Fruit fly (Drosophila melanogaster) whole organism, embryonic: ENCODE results near the gene Prp16.
A peak's percentile ranks its signal among the peaks of the same experiment; 100 is the strongest.

ENCODE experiments used
- Awh ChIP-seq: fragments of 200-800 bp; sonication (Bioruptor generic); IDR thresholded peaks from 2 replicates; pipeline ENCODE4, ENCODE4 v1.3.6; 2022; ENCODE audit warnings: missing biosample characterization, missing genetic modification characterization
- CG11085 ChIP-seq: fragments of 200-800 bp; sonication (Bioruptor generic); IDR thresholded peaks from 2 replicates; pipeline ENCODE4 v1.3.6; 2022; ENCODE audit warnings: missing biosample characterization, missing genetic modification characterization
- CG11456 ChIP-seq: fragments of 200-800 bp; sonication (Bioruptor generic); IDR thresholded peaks from 3 replicates; pipeline ENCODE4 v1.3.6; 2022; ENCODE audit warnings: missing biosample characterization, missing genetic modification characterization
- CG14965 ChIP-seq: fragments of 200-800 bp; sonication (Bioruptor generic); optimal IDR thresholded peaks from 2 replicates; lab custom pipeline; 2016; ENCODE audit warnings: missing biosample characterization, missing genetic modification characterization, borderline replicate concordance
- CG17361 ChIP-seq: fragments of 200-800 bp; sonication (Bioruptor generic); IDR thresholded peaks from 3 replicates; pipeline ENCODE4 v1.3.6; 2022; ENCODE audit warnings: missing biosample characterization, missing genetic modification characterization
- CG17612 ChIP-seq: fragments of 200-800 bp; sonication (Bioruptor generic); IDR thresholded peaks from 2 replicates; pipeline ENCODE4 v1.3.6; 2022; ENCODE audit warnings: missing biosample characterization, missing genetic modification characterization
- CG18764 ChIP-seq: fragments of 200-800 bp; sonication (Bioruptor generic); optimal IDR thresholded peaks from 3 replicates; lab custom pipeline; 2016; ENCODE audit warnings: missing biosample characterization, missing genetic modification characterization
- CG30403 ChIP-seq: fragments of 200-800 bp; sonication (Bioruptor generic); optimal IDR thresholded peaks from 3 replicates; lab custom pipeline; 2016; ENCODE audit warnings: missing biosample characterization, missing genetic modification characterization
- CG3163 ChIP-seq: fragments of 200-800 bp; sonication (Bioruptor generic); optimal IDR thresholded peaks from 3 replicates; lab custom pipeline; 2016; ENCODE audit warnings: missing biosample characterization, missing genetic modification characterization
- CG3838 ChIP-seq: fragments of 200-800 bp; sonication (Bioruptor generic); optimal IDR thresholded peaks from 3 replicates; lab custom pipeline; 2016; ENCODE audit warnings: missing biosample characterization, missing genetic modification characterization
- CG42726 ChIP-seq: fragments of 200-800 bp; sonication (Bioruptor generic); IDR thresholded peaks from 2 replicates; pipeline ENCODE4 v1.3.6; 2022; ENCODE audit warnings: missing biosample characterization, missing genetic modification characterization; ENCODE audit not compliant: partially characterized antibody
- CG4424 ChIP-seq: fragments of 200-800 bp; sonication (Bioruptor generic); optimal IDR thresholded peaks from 3 replicates; lab custom pipeline; 2016; ENCODE audit warnings: missing biosample characterization, missing genetic modification characterization
- CG5180 ChIP-seq: fragments of 200-800 bp; sonication (Bioruptor generic); optimal IDR thresholded peaks from 3 replicates; lab custom pipeline; 2017; ENCODE audit warnings: missing biosample characterization, missing genetic modification characterization, mild to moderate bottlenecking, moderate library complexity, missing genetic modification reagents
- CG6791 ChIP-seq: fragments of 200-800 bp; sonication (Bioruptor generic); IDR thresholded peaks from 3 replicates; pipeline ENCODE4 v1.3.6; 2022; ENCODE audit warnings: missing biosample characterization, missing genetic modification characterization; ENCODE audit not compliant: partially characterized antibody
- CG7556 ChIP-seq: fragments of 200-800 bp; sonication (Bioruptor generic); optimal IDR thresholded peaks from 2 replicates; lab custom pipeline; 2017; ENCODE audit warnings: missing biosample characterization, mild to moderate bottlenecking, missing genetic modification characterization
- CG9437 ChIP-seq: fragments of 200-800 bp; sonication (Bioruptor generic); optimal IDR thresholded peaks from 2 replicates; lab custom pipeline; 2018; ENCODE audit warnings: missing biosample characterization, mild to moderate bottlenecking, missing genetic modification characterization
- Dad ChIP-seq: fragments of 200-800 bp; sonication (Bioruptor generic); optimal IDR thresholded peaks from 3 replicates; lab custom pipeline; 2016; ENCODE audit warnings: missing biosample characterization, missing genetic modification characterization
- Dek ChIP-seq: fragments of 200-800 bp; sonication (Bioruptor generic); optimal IDR thresholded peaks from 3 replicates; lab custom pipeline; 2019; ENCODE audit warnings: missing biosample characterization, mild to moderate bottlenecking, missing genetic modification characterization, moderate library complexity
- Elba2 ChIP-seq: fragments of 200-800 bp; sonication (Bioruptor generic); optimal IDR thresholded peaks from 3 replicates; lab custom pipeline; 2016; ENCODE audit warnings: missing biosample characterization, missing genetic modification characterization
- Gsc ChIP-seq: fragments of 200-800 bp; sonication (Bioruptor generic); IDR thresholded peaks from 2 replicates; pipeline ENCODE4 v1.3.6; 2022; ENCODE audit warnings: missing biosample characterization, missing genetic modification characterization
- H2.0 ChIP-seq: fragments of 200-800 bp; sonication (Bioruptor generic); IDR thresholded peaks from 2 replicates; pipeline ENCODE4 v1.3.6; 2022; ENCODE audit warnings: missing biosample characterization, missing genetic modification characterization
- Hr51 ChIP-seq, 2 experiments: fragments of 200-800 bp; sonication (Bioruptor generic); optimal IDR thresholded peaks; 2 replicates in 1 of 2; 3 replicates in 1 of 2; lab custom pipeline; 2016 to 2018; ENCODE audit warnings: missing biosample characterization in 2 of 2, missing genetic modification characterization in 2 of 2, mild to moderate bottlenecking in 1 of 2, moderate library complexity in 1 of 2
- Jarid2 ChIP-seq: fragments of 200-800 bp; sonication (Bioruptor generic); optimal IDR thresholded peaks from 3 replicates; lab custom pipeline; 2017; ENCODE audit warnings: mild to moderate bottlenecking, missing biosample characterization, missing genetic modification reagents, missing genetic modification characterization
- MBD-R2 ChIP-seq: fragments of 200-800 bp; sonication (Bioruptor generic); IDR thresholded peaks from 2 replicates; pipeline ENCODE4 v1.3.6; 2022; ENCODE audit warnings: missing biosample characterization, missing genetic modification characterization
- Mad ChIP-seq: fragments of 200-800 bp; sonication (Bioruptor generic); optimal IDR thresholded peaks from 2 replicates; lab custom pipeline; 2016; ENCODE audit warnings: missing biosample characterization, missing genetic modification characterization
- PHDP ChIP-seq: fragments of 200-800 bp; sonication (Bioruptor generic); optimal IDR thresholded peaks from 3 replicates; lab custom pipeline; 2018; ENCODE audit warnings: missing biosample characterization, mild to moderate bottlenecking, missing genetic modification characterization, moderate library complexity
- Rfx ChIP-seq: fragments of 200-800 bp; sonication (Bioruptor generic); IDR thresholded peaks from 2 replicates; pipeline ENCODE4 v1.3.6; 2022; ENCODE audit warnings: missing biosample characterization, missing genetic modification characterization
- Sox102F ChIP-seq: fragments of 200-800 bp; sonication (Bioruptor generic); optimal IDR thresholded peaks from 2 replicates; lab custom pipeline; 2018; ENCODE audit warnings: missing biosample characterization, mild to moderate bottlenecking, missing genetic modification characterization, moderate library complexity
- bbx ChIP-seq: fragments of 200-800 bp; sonication (Bioruptor generic); IDR thresholded peaks from 2 replicates; pipeline ENCODE4 v1.3.6; 2022; ENCODE audit warnings: missing biosample characterization, missing genetic modification characterization; ENCODE audit not compliant: partially characterized antibody
- cg ChIP-seq: fragments of 200-800 bp; sonication (Bioruptor generic); optimal IDR thresholded peaks from 3 replicates; lab custom pipeline; 2019; ENCODE audit warnings: missing biosample characterization, mild to moderate bottlenecking, missing genetic modification characterization, moderate library complexity
- chinmo ChIP-seq: fragments of 200-800 bp; sonication (Bioruptor generic); IDR thresholded peaks from 4 replicates; pipeline ENCODE4 v1.3.6; 2022; ENCODE audit warnings: missing biosample characterization, missing genetic modification characterization; ENCODE audit not compliant: partially characterized antibody
- chm ChIP-seq: fragments of 200-800 bp; sonication (Bioruptor generic); IDR thresholded peaks from 2 replicates; pipeline ENCODE4 v1.3.6; 2022; ENCODE audit warnings: missing biosample characterization, missing genetic modification characterization
- emc ChIP-seq: fragments of 200-800 bp; sonication (Bioruptor generic); optimal IDR thresholded peaks from 2 replicates; lab custom pipeline; 2016; ENCODE audit warnings: missing biosample characterization, missing genetic modification characterization
- esg ChIP-seq: fragments of 200-800 bp; sonication (Bioruptor generic); conservative IDR thresholded peaks from 2 replicates; pipeline ENCODE4 v1.3.6; 2022; ENCODE audit warnings: missing biosample characterization, missing genetic modification characterization
- ftz-f1 ChIP-seq: fragments of 200-800 bp; sonication (Bioruptor generic); optimal IDR thresholded peaks from 2 replicates; lab custom pipeline; 2016; ENCODE audit warnings: missing biosample characterization, missing genetic modification characterization
- gem ChIP-seq: fragments of 200-800 bp; sonication (Bioruptor generic); optimal IDR thresholded peaks from 2 replicates; lab custom pipeline; 2019; ENCODE audit warnings: missing biosample characterization, mild to moderate bottlenecking, missing genetic modification characterization, moderate library complexity
- grau ChIP-seq: fragments of 200-800 bp; optimal IDR thresholded peaks from 3 replicates; lab custom pipeline; 2019; ENCODE audit warnings: missing biosample characterization, mild to moderate bottlenecking, missing genetic modification characterization, moderate library complexity
- ind ChIP-seq: fragments of 200-800 bp; sonication (Bioruptor generic); optimal IDR thresholded peaks from 3 replicates; lab custom pipeline; 2016; ENCODE audit warnings: missing biosample characterization, missing genetic modification characterization
- lab ChIP-seq: fragments of 200-800 bp; sonication (Bioruptor generic); optimal IDR thresholded peaks from 3 replicates; lab custom pipeline; 2017; ENCODE audit warnings: missing biosample characterization, missing genetic modification characterization, mild to moderate bottlenecking, moderate library complexity, missing genetic modification reagents
- lola ChIP-seq, 3 experiments: fragments of >200 bp in 2 of 3; fragments of 200-800 bp in 1 of 3; sonication (Bioruptor generic) in 1 of 3; optimal IDR thresholded peaks; 2 replicates each; lab custom pipeline; 2017 to 2019; ENCODE audit warnings: missing biosample characterization in 3 of 3, missing genetic modification characterization in 3 of 3, mild to moderate bottlenecking in 1 of 3, moderate library complexity in 1 of 3
- peb ChIP-seq: fragments of 200-800 bp; sonication (Bioruptor generic); IDR thresholded peaks from 2 replicates; pipeline ENCODE4 v1.3.6; 2022; ENCODE audit warnings: missing biosample characterization, missing genetic modification characterization
- row ChIP-seq: fragments of 200-800 bp; sonication (Bioruptor generic); IDR thresholded peaks from 3 replicates; pipeline ENCODE4 v1.3.6; 2022; ENCODE audit warnings: missing biosample characterization, missing genetic modification characterization
- sqz ChIP-seq: fragments of 200-800 bp; sonication (Bioruptor generic); optimal IDR thresholded peaks from 3 replicates; lab custom pipeline; 2018; ENCODE audit warnings: missing biosample characterization, mild to moderate bottlenecking, missing genetic modification characterization
- stwl ChIP-seq: fragments of 200-800 bp; sonication (Bioruptor generic); optimal IDR thresholded peaks from 3 replicates; lab custom pipeline; 2018; ENCODE audit warnings: missing biosample characterization, mild to moderate bottlenecking, missing genetic modification characterization, moderate library complexity
- tio ChIP-seq: fragments of 200-800 bp; sonication (Bioruptor generic); optimal IDR thresholded peaks from 2 replicates; lab custom pipeline; 2017; ENCODE audit warnings: missing biosample characterization, missing genetic modification characterization, inconsistent platforms
- vnd ChIP-seq: fragments of 200-800 bp; sonication (Bioruptor generic); IDR thresholded peaks from 3 replicates; pipeline ENCODE4 v1.3.6; 2022; ENCODE audit warnings: missing biosample characterization, missing genetic modification characterization; ENCODE audit not compliant: partially characterized antibody
- wor ChIP-seq: fragments of 200-800 bp; sonication (Bioruptor generic); IDR thresholded peaks from 2 replicates; pipeline ENCODE4 v1.3.6; 2022; ENCODE audit warnings: missing biosample characterization, missing genetic modification characterization
- yki ChIP-seq: fragments of >200 bp; optimal IDR thresholded peaks from 3 replicates; lab custom pipeline; 2018
- zf30C ChIP-seq: fragments of 200-800 bp; sonication (Bioruptor generic); optimal IDR thresholded peaks from 3 replicates; lab custom pipeline; 2018; ENCODE audit warnings: missing biosample characterization, mild to moderate bottlenecking, missing genetic modification characterization

The Prp16 gene

DNA sequence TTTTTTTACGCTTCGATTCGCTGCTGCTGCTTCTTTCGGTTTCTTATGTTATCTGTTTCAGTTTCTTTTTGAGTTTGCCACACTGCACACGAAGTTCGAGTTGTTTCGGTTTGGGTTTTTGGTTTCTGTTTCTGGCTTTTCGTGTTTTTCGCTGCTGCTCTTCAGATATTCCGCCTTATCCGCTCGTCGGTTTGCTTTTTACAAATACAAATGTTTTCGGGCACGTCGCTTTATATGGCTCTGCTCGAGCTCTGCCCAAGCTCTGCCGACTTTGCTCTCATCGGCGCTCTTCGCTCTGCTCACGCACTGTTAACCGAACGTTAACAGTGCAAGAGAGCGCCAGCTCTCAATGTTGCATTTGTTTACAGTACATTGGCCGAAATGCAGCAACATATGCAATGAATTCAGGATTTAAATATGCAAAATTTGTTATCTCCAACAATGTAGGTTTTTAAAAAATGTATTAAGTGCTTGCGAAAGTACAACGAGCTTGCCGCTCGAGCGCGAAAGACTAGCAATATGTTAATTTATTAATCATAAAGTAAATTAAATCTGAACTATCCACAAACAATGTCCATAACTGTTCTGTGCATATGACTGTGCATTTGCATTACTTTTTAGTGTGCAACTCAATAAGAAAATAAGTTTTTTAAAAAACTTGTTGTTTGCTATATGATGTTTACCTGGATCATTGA lies 10.2 kb downstream of the Prp16 start (continued):
- peak; percentile 85 for TF ChIP-seq Jarid2 (GFP tag; lab: Kevin White, UChicago)
- peak; percentile 31; the same call in 1 of the 2 replicates for TF ChIP-seq Rfx (GFP tag; lab: Robert Waterston, UW)
- no peak for TF ChIP-seq emc (GFP tag; lab: Kevin White, UChicago)
- TF ChIP-seq CG42726 (GFP tag; lab: Robert Waterston, UW), result no peak; the same call in 1 of the 2 replicates
- TF ChIP-seq Mad, result no peak
- peak; percentile 22 for TF ChIP-seq CG5180
- TF ChIP-seq CG9437 (GFP tag; lab: Kevin White, UChicago), result peak; percentile 7
- TF ChIP-seq Gsc (GFP tag; lab: Robert Waterston, UW), result no peak
- TF ChIP-seq Hr51 (GFP tag; optimal IDR thresholded peaks at IDR 0.05; lab: Kevin White, UChicago), result peak in 1 of 2 experiments; percentile 21
- TF ChIP-seq CG6791, result peak; percentile 50; the same call in 1 of the 3 replicates
- no peak for TF ChIP-seq ind
- TF ChIP-seq CG17361, result peak; percentile 57; the same call in 2 of the 3 replicates
- no peak for TF ChIP-seq CG17612 (GFP tag; lab: Robert Waterston, UW)
- TF ChIP-seq cg (GFP tag; lab: Kevin White, UChicago), result peak; percentile 45
- no peak for TF ChIP-seq CG11085
- TF ChIP-seq gem, result peak; percentile 35
- TF ChIP-seq PHDP (tag; lab: Kevin White, UChicago), result peak; percentile 1
- TF ChIP-seq CG3163 (GFP tag; lab: Kevin White, UChicago), result peak; percentile 68
- TF ChIP-seq tio (GFP tag; lab: Kevin White, UChicago), result peak; percentile 6
- no peak for TF ChIP-seq CG11456 (GFP tag; lab: Robert Waterston, UW)
- no peak for TF ChIP-seq CG14965 (GFP tag; lab: Kevin White, UChicago)
- peak; percentile 2 for TF ChIP-seq zf30C (GFP tag; lab: Kevin White, UChicago)
- TF ChIP-seq CG18764 (GFP tag; lab: Kevin White, UChicago), result no peak
- TF ChIP-seq Awh (GFP tag; lab: Robert Waterston, UW), result no peak
- peak; percentile 1 for TF ChIP-seq sqz (GFP tag; lab: Kevin White, UChicago)
- no peak for TF ChIP-seq peb (GFP tag; lab: Robert Waterston, UW)
- TF ChIP-seq ftz-f1 (GFP tag; lab: Kevin White, UChicago), result no peak
- TF ChIP-seq grau, result peak; percentile 12
- TF ChIP-seq CG7556 (GFP tag; lab: Kevin White, UChicago), result peak; percentile 3
- peak; percentile 37 for TF ChIP-seq lab (GFP tag; lab: Kevin White, UChicago)
- TF ChIP-seq CG30403 (GFP tag; lab: Kevin White, UChicago), result peak; percentile 26
- no peak for TF ChIP-seq Dad
- TF ChIP-seq esg (GFP tag; lab: Robert Waterston, UW), result no peak
- TF ChIP-seq yki (lab: Kevin White, UChicago), result peak; percentile 37
- TF ChIP-seq CG4424 (GFP tag; lab: Kevin White, UChicago), result no peak
- TF ChIP-seq CG3838 (GFP tag; lab: Kevin White, UChicago), result peak; percentile 23
- TF ChIP-seq row (GFP tag; lab: Robert Waterston, UW), result 0 out of 3 replicates have a peak, but pooled peaks have one; percentile 13
- TF ChIP-seq lola (GFP tag; optimal IDR thresholded peaks at IDR 0.05; lab: Kevin White, UChicago), result peak in 1 of 3 experiments; percentile 8
- no peak for TF ChIP-seq Elba2 (GFP tag; lab: Kevin White, UChicago)
- TF ChIP-seq Sox102F (GFP tag; lab: Kevin White, UChicago), result peak; percentile 11
- TF ChIP-seq bbx (GFP tag; lab: Robert Waterston, UW), result peak; percentile 45; the same call in 1 of the 2 replicates
- no peak for TF ChIP-seq wor (GFP tag; lab: Robert Waterston, UW)
- TF ChIP-seq Dek (tag; lab: Kevin White, UChicago), result no peak
- peak; percentile 20 for TF ChIP-seq stwl (tag; lab: Kevin White, UChicago)
- peak; percentile 79; the same call in 3 of the 4 replicates for TF ChIP-seq chinmo (GFP tag; lab: Robert Waterston, UW)
- TF ChIP-seq chm (GFP tag; lab: Robert Waterston, UW), result peak; percentile 80
- TF ChIP-seq H2.0 (GFP tag; lab: Robert Waterston, UW), result no peak
- TF ChIP-seq vnd (GFP tag; lab: Robert Waterston, UW), result no peak
- no peak for TF ChIP-seq MBD-R2
